Fruit fly (Drosophila melanogaster) whole organism, embryonic: Measurements from ENCODE around the gene Ifrd1.

ENCODE experiments used
- Aef1 ChIP-seq: fragments of 200-800 bp; sonication (Bioruptor generic); IDR thresholded peaks from 3 replicates; pipeline ENCODE4 v1.3.6; 2022; ENCODE audit warnings: missing biosample characterization, missing genetic modification characterization
- B-H2 ChIP-seq: fragments of 200-800 bp; sonication (Bioruptor generic); optimal IDR thresholded peaks from 2 replicates; lab custom pipeline; 2018; ENCODE audit warnings: missing biosample characterization, mild to moderate bottlenecking, missing genetic modification characterization
- BtbVII ChIP-seq: fragments of 200-800 bp; sonication (Bioruptor generic); optimal IDR thresholded peaks from 3 replicates; lab custom pipeline; 2017; ENCODE audit warnings: missing biosample characterization, mild to moderate bottlenecking, missing genetic modification characterization
- Bteb2 ChIP-seq: fragments of 200-800 bp; sonication (Bioruptor generic); optimal IDR thresholded peaks from 2 replicates; lab custom pipeline; 2016; ENCODE audit warnings: missing biosample characterization, missing genetic modification characterization
- CG15073 ChIP-seq: fragments of 200-800 bp; sonication (Bioruptor generic); optimal IDR thresholded peaks from 2 replicates; lab custom pipeline; 2016; ENCODE audit warnings: missing biosample characterization, missing genetic modification characterization
- CG17186 ChIP-seq: fragments of 200-800 bp; sonication (Bioruptor generic); optimal IDR thresholded peaks from 3 replicates; lab custom pipeline; 2017; ENCODE audit warnings: missing biosample characterization, missing genetic modification reagents, missing genetic modification characterization
- CG17829 ChIP-seq: fragments of 200-800 bp; optimal IDR thresholded peaks from 2 replicates; lab custom pipeline; 2019; ENCODE audit warnings: missing biosample characterization, mild to moderate bottlenecking, missing genetic modification characterization, moderate library complexity
- CG18011 ChIP-seq: fragments of 200-800 bp; sonication (Bioruptor generic); optimal IDR thresholded peaks from 2 replicates; lab custom pipeline; 2017; ENCODE audit warnings: missing biosample characterization, missing genetic modification characterization, mild to moderate bottlenecking, moderate library complexity, missing genotype
- CG18619 ChIP-seq: fragments of 200-800 bp; sonication (Bioruptor generic); optimal IDR thresholded peaks from 3 replicates; lab custom pipeline; 2017; ENCODE audit warnings: missing biosample characterization, mild to moderate bottlenecking, missing genetic modification characterization
- CG30020 ChIP-seq: fragments of 200-800 bp; optimal IDR thresholded peaks from 2 replicates; lab custom pipeline; 2019; ENCODE audit warnings: missing biosample characterization, mild to moderate bottlenecking, missing genetic modification characterization, moderate library complexity
- CG33557 ChIP-seq: fragments of 200-800 bp; sonication (Bioruptor generic); optimal IDR thresholded peaks from 2 replicates; lab custom pipeline; 2019; ENCODE audit warnings: missing biosample characterization, mild to moderate bottlenecking, missing genetic modification characterization, moderate library complexity
- CG34376 ChIP-seq: fragments of 200-800 bp; sonication (Bioruptor generic); optimal IDR thresholded peaks from 2 replicates; lab custom pipeline; 2018; ENCODE audit warnings: missing biosample characterization, mild to moderate bottlenecking, missing genetic modification characterization
- CG5180 ChIP-seq: fragments of 200-800 bp; sonication (Bioruptor generic); optimal IDR thresholded peaks from 3 replicates; lab custom pipeline; 2017; ENCODE audit warnings: missing biosample characterization, missing genetic modification characterization, mild to moderate bottlenecking, moderate library complexity, missing genetic modification reagents
- CG9609 ChIP-seq: fragments of 200-800 bp; sonication (Bioruptor generic); optimal IDR thresholded peaks from 3 replicates; lab custom pipeline; 2016; ENCODE audit warnings: missing biosample characterization, missing genetic modification characterization
- CkIIα-i1 ChIP-seq: fragments of 200-800 bp; sonication (Bioruptor generic); IDR thresholded peaks from 2 replicates; pipeline ENCODE4 v1.3.6; 2022; ENCODE audit warnings: missing biosample characterization, missing genetic modification characterization
- Dbx ChIP-seq: fragments of 200-800 bp; sonication (Bioruptor generic); IDR thresholded peaks from 3 replicates; pipeline ENCODE4 v1.3.6; 2022; ENCODE audit warnings: missing biosample characterization, missing genetic modification characterization
- Dek ChIP-seq: fragments of 200-800 bp; sonication (Bioruptor generic); optimal IDR thresholded peaks from 3 replicates; lab custom pipeline; 2019; ENCODE audit warnings: missing biosample characterization, mild to moderate bottlenecking, missing genetic modification characterization, moderate library complexity
- Dip3 ChIP-seq: fragments of 200-800 bp; sonication (Bioruptor generic); optimal IDR thresholded peaks from 3 replicates; lab custom pipeline; 2016; ENCODE audit warnings: missing biosample characterization, missing genetic modification characterization
- Dp ChIP-seq: fragments of 200-800 bp; sonication (Bioruptor generic); optimal IDR thresholded peaks from 2 replicates; lab custom pipeline; 2018; ENCODE audit warnings: missing biosample characterization, mild to moderate bottlenecking, missing genetic modification characterization, moderate library complexity
- Drgx ChIP-seq: fragments of 200-800 bp; sonication (Bioruptor generic); IDR thresholded peaks from 2 replicates; pipeline ENCODE4 v1.3.6; 2022; ENCODE audit warnings: missing biosample characterization, missing genetic modification characterization
- E2f2 ChIP-seq: fragments of 200-800 bp; sonication (Bioruptor generic); IDR thresholded peaks from 2 replicates; pipeline ENCODE4 v1.3.6; 2022; ENCODE audit warnings: missing biosample characterization, missing genetic modification characterization
- HLH4C ChIP-seq: fragments of 200-800 bp; sonication (Bioruptor generic); IDR thresholded peaks from 3 replicates; pipeline ENCODE4 v1.3.6; 2022; ENCODE audit warnings: missing biosample characterization, missing genetic modification characterization; ENCODE audit not compliant: partially characterized antibody
- HLHmδ ChIP-seq: fragments of 200-800 bp; sonication (Bioruptor generic); optimal IDR thresholded peaks from 2 replicates; lab custom pipeline; 2018; ENCODE audit warnings: missing biosample characterization, mild to moderate bottlenecking, missing genetic modification characterization, moderate library complexity
- Hey ChIP-seq: fragments of 200-800 bp; sonication (Bioruptor generic); optimal IDR thresholded peaks from 3 replicates; lab custom pipeline; 2018; ENCODE audit warnings: missing biosample characterization, mild to moderate bottlenecking, missing genetic modification characterization
- Kr ChIP-seq: fragments of 200-800 bp; sonication (Bioruptor generic); optimal IDR thresholded peaks from 2 replicates; lab custom pipeline; 2017; ENCODE audit warnings: missing biosample characterization, mild to moderate bottlenecking, missing genetic modification characterization
- MBD-R2 ChIP-seq: fragments of 200-800 bp; sonication (Bioruptor generic); IDR thresholded peaks from 2 replicates; pipeline ENCODE4 v1.3.6; 2022; ENCODE audit warnings: missing biosample characterization, missing genetic modification characterization
- NC2α ChIP-seq: fragments of 200-800 bp; sonication (Bioruptor generic); optimal IDR thresholded peaks from 2 replicates; lab custom pipeline; 2016; ENCODE audit warnings: missing biosample characterization, missing genetic modification characterization
- Ravus ChIP-seq: fragments of 200-800 bp; sonication (Bioruptor generic); IDR thresholded peaks from 2 replicates; pipeline ENCODE4 v1.3.6; 2022; ENCODE audit warnings: missing biosample characterization, missing genetic modification characterization
- Ssrp ChIP-seq: fragments of 200-800 bp; sonication (Bioruptor generic); optimal IDR thresholded peaks from 2 replicates; lab custom pipeline; 2018; ENCODE audit warnings: missing biosample characterization, mild to moderate bottlenecking, missing genetic modification characterization, moderate library complexity
- YL-1 ChIP-seq: fragments of 200-800 bp; sonication (Bioruptor generic); optimal IDR thresholded peaks from 3 replicates; lab custom pipeline; 2017; ENCODE audit warnings: missing biosample characterization, mild to moderate bottlenecking, missing genetic modification characterization
- ab ChIP-seq: fragments of 200-800 bp; sonication (Bioruptor generic); optimal IDR thresholded peaks from 2 replicates; lab custom pipeline; 2016; ENCODE audit warnings: missing biosample characterization, missing genetic modification characterization
- al ChIP-seq: fragments of 200-800 bp; sonication (Bioruptor generic); IDR thresholded peaks from 2 replicates; pipeline ENCODE4 v1.3.6; 2022; ENCODE audit warnings: missing biosample characterization, missing genetic modification characterization
- bab2 ChIP-seq: fragments of 200-800 bp; sonication (Bioruptor generic); optimal IDR thresholded peaks from 2 replicates; lab custom pipeline; 2016; ENCODE audit warnings: missing biosample characterization, missing genetic modification characterization
- cad ChIP-seq: fragments of >200 bp; optimal IDR thresholded peaks from 2 replicates; lab custom pipeline; 2017; ENCODE audit warnings: missing biosample characterization, missing genetic modification characterization
- chm ChIP-seq: fragments of 200-800 bp; sonication (Bioruptor generic); IDR thresholded peaks from 2 replicates; pipeline ENCODE4 v1.3.6; 2022; ENCODE audit warnings: missing biosample characterization, missing genetic modification characterization
- danr ChIP-seq: fragments of 200-800 bp; sonication (Bioruptor generic); IDR thresholded peaks from 2 replicates; pipeline ENCODE4 v1.3.6; 2022; ENCODE audit warnings: missing biosample characterization, missing genetic modification characterization
- emc ChIP-seq: fragments of 200-800 bp; sonication (Bioruptor generic); optimal IDR thresholded peaks from 2 replicates; lab custom pipeline; 2016; ENCODE audit warnings: missing biosample characterization, missing genetic modification characterization
- ems ChIP-seq: fragments of 200-800 bp; sonication (Bioruptor generic); optimal IDR thresholded peaks from 3 replicates; lab custom pipeline; 2016; ENCODE audit warnings: missing biosample characterization, missing genetic modification characterization
- esg ChIP-seq: fragments of 200-800 bp; sonication (Bioruptor generic); conservative IDR thresholded peaks from 2 replicates; pipeline ENCODE4 v1.3.6; 2022; ENCODE audit warnings: missing biosample characterization, missing genetic modification characterization
- grau ChIP-seq: fragments of 200-800 bp; optimal IDR thresholded peaks from 3 replicates; lab custom pipeline; 2019; ENCODE audit warnings: missing biosample characterization, mild to moderate bottlenecking, missing genetic modification characterization, moderate library complexity
- gro ChIP-seq: fragments of 200-800 bp; sonication (Bioruptor generic); optimal IDR thresholded peaks from 2 replicates; lab custom pipeline; 2016; ENCODE audit warnings: missing biosample characterization, missing genetic modification characterization
- ham ChIP-seq: fragments of 200-800 bp; sonication (Bioruptor generic); IDR thresholded peaks from 2 replicates; pipeline ENCODE4 v1.3.6; 2022; ENCODE audit warnings: missing biosample characterization, missing genetic modification characterization
- insv ChIP-seq, 2 experiments: fragments of 200-800 bp; sonication (Bioruptor generic); optimal IDR thresholded peaks; 3 replicates each; lab custom pipeline; 2016 to 2018; ENCODE audit warnings: missing biosample characterization in 2 of 2, missing genetic modification characterization in 2 of 2
- inv ChIP-seq: fragments of 200-800 bp; sonication (Bioruptor generic); IDR thresholded peaks from 2 replicates; pipeline ENCODE4 v1.3.6; 2022; ENCODE audit warnings: missing biosample characterization, missing genetic modification characterization; ENCODE audit not compliant: partially characterized antibody
- kay ChIP-seq: fragments of 200-800 bp; sonication (Bioruptor generic); optimal IDR thresholded peaks from 2 replicates; lab custom pipeline; 2016; ENCODE audit warnings: missing biosample characterization, missing genetic modification characterization
- luna ChIP-seq: fragments of 200-800 bp; sonication (Bioruptor generic); optimal IDR thresholded peaks from 2 replicates; lab custom pipeline; 2016; ENCODE audit warnings: missing biosample characterization, missing genetic modification characterization
- mam ChIP-seq: fragments of 200-800 bp; sonication (Bioruptor generic); optimal IDR thresholded peaks from 3 replicates; lab custom pipeline; 2016; ENCODE audit warnings: missing biosample characterization, missing genetic modification characterization
- org-1 ChIP-seq: fragments of 200-800 bp; sonication (Bioruptor generic); optimal IDR thresholded peaks from 2 replicates; lab custom pipeline; 2017; ENCODE audit warnings: missing biosample characterization, missing genetic modification characterization
- so ChIP-seq: fragments of 200-800 bp; sonication (Bioruptor generic); IDR thresholded peaks from 3 replicates; pipeline ENCODE4 v1.3.6; 2022; ENCODE audit warnings: missing biosample characterization, missing genetic modification characterization
- tup ChIP-seq: fragments of 200-800 bp; sonication (Bioruptor generic); optimal IDR thresholded peaks from 2 replicates; lab custom pipeline; 2016; ENCODE audit warnings: missing biosample characterization, mild to moderate bottlenecking, missing genetic modification characterization, moderate library complexity

The Ifrd1 gene

DNA sequence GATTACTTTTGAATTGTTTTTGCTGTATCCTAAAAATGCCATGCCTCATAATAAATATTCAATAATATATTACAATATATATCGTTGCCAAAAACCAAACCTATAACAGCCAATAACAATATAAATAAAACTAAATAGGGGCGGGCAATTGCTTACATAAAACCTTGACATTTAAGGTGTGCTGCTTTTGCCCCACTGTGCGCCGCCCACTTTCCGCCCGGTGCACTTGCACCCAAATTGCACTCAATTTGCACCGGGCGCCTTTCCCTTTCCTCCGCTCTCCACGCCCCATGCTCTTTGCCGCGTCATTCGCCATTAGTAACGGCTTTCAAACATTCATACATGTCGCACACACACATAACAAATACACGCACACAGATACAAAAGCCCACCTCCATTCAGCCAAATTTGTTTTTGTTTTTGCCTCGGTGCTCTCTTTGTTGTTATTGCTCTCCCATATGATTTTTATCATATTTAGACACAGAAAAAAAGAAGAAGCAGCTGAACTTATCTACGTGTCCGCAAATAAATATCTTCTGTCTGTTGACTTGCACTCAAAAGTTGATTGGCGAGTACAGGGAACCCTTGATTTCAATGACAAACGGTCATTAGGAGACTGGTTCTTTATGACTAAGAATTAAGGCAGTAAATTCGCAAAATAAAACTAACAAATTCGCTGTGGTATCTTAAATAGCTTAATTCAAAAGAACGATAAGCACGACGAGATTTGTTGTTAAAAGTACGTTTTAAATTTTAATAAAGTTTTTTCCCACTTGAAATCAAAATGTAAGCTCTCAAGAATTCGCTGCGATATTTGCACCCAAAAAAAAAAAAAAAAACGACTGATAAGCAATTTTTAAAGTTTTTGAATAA is 16.2 kb downstream of the Ifrd1 start (continued):
- no peak for TF ChIP-seq mam (GFP tag; lab: Kevin White, UChicago)
- TF ChIP-seq so = peak; percentile 48; the same call in 1 of the 3 replicates
- no peak for TF ChIP-seq BtbVII (GFP tag; lab: Kevin White, UChicago)
- TF ChIP-seq Aef1 (GFP tag; lab: Robert Waterston, UW) = peak; percentile 39; the same call in 2 of the 3 replicates
- no peak for TF ChIP-seq tup (GFP tag; lab: Kevin White, UChicago)
- no peak for TF ChIP-seq ems (GFP tag; lab: Kevin White, UChicago)
- TF ChIP-seq emc (GFP tag; lab: Kevin White, UChicago) = no peak
- TF ChIP-seq Drgx (GFP tag; lab: Robert Waterston, UW) = peak; percentile 83
- peak; percentile 11 for TF ChIP-seq Dek (tag; lab: Kevin White, UChicago)
- TF ChIP-seq bab2 (GFP tag; lab: Kevin White, UChicago) = no peak
- no peak for TF ChIP-seq Bteb2
- peak; percentile 29 for TF ChIP-seq gro (GFP tag; lab: Kevin White, UChicago)
- TF ChIP-seq kay (GFP tag; lab: Kevin White, UChicago) = peak; percentile 28
- no peak for TF ChIP-seq CG15073 (GFP tag; lab: Kevin White, UChicago)
- TF ChIP-seq YL-1 (GFP tag; lab: Kevin White, UChicago) = no peak
- no peak for TF ChIP-seq chm (GFP tag; lab: Robert Waterston, UW)
- 0 out of 3 replicates have a peak, but pooled peaks have one; percentile 25 for TF ChIP-seq Dbx (GFP tag; lab: Robert Waterston, UW)
- no peak for TF ChIP-seq CG18619
- no peak for TF ChIP-seq E2f2 (GFP tag; lab: Robert Waterston, UW)
- no peak for TF ChIP-seq CG30020 (tag; lab: Kevin White, UChicago)
- TF ChIP-seq esg (GFP tag; lab: Robert Waterston, UW) = no peak
- TF ChIP-seq CG5180 = no peak
- no peak for TF ChIP-seq luna
- no peak for TF ChIP-seq inv (GFP tag; lab: Robert Waterston, UW)
- no peak for TF ChIP-seq CG18011 (GFP tag; lab: Kevin White, UChicago)
- no peak for TF ChIP-seq Dip3 (GFP tag; lab: Kevin White, UChicago)
- no peak for TF ChIP-seq cad
- no peak for TF ChIP-seq al (GFP tag; lab: Robert Waterston, UW)
- peak; percentile 81 for TF ChIP-seq grau (tag; lab: Kevin White, UChicago)
- TF ChIP-seq HLH4C (GFP tag; lab: Robert Waterston, UW) = no peak
- TF ChIP-seq danr (GFP tag; lab: Robert Waterston, UW) = no peak
- TF ChIP-seq CG17829 (tag; lab: Kevin White, UChicago) = no peak

dm6 chr2L:2856960-2857584 is 17.2 kb downstream of the Ifrd1 start, which contains the start of gene CG2991:
TSS of gene CG2991 (plus strand) at chr2L:2857164.
- TF ChIP-seq CG9609 (GFP tag; lab: Kevin White, UChicago) (no peak), CkIIα-i1 (GFP tag; lab: Robert Waterston, UW) (no peak), Hey (no peak), ab (GFP tag; lab: Kevin White, UChicago) (no peak), Dp (GFP tag; lab: Kevin White, UChicago) (peak; percentile 84), ham (GFP tag; lab: Robert Waterston, UW) (no peak), CG33557 (GFP tag; lab: Kevin White, UChicago) (no peak), MBD-R2 (peak; percentile 75), Ravus (GFP tag; lab: Robert Waterston, UW) (no peak), org-1 (no peak), Kr (no peak), B-H2 (GFP tag; lab: Kevin White, UChicago) (peak; percentile 64), HLHmδ (GFP tag; lab: Kevin White, UChicago) (peak; percentile 17), CG17186 (GFP tag; lab: Kevin White, UChicago) (no peak), NC2α (no peak), insv (GFP tag; optimal IDR thresholded peaks at IDR 0.05; lab: Kevin White, UChicago) (peak in 1 of 2 experiments; percentile 97), Ssrp (tag; lab: Kevin White, UChicago) (no peak), CG34376 (GFP tag; lab: Kevin White, UChicago) (peak; percentile 20)
